Worm (Caenorhabditis elegans) whole organism, L3 larva: ENCODE measurements around the gene ugt-17.

ENCODE experiments used
- ama-1 ChIP-seq: fragments of 150-350 bp; optimal IDR thresholded peaks from 2 replicates; lab custom pipeline; 2018
- ceh-16 ChIP-seq: sonication (generic microtip); optimal IDR thresholded peaks from 2 replicates; lab custom pipeline; 2017; ENCODE audit warnings: missing biosample characterization, missing genetic modification characterization
- elt-2 ChIP-seq: sonication (generic microtip); optimal IDR thresholded peaks from 2 replicates; lab custom pipeline; 2016; ENCODE audit warnings: missing genetic modification reagents, mild to moderate bottlenecking, missing genetic modification characterization, missing compliant biosample characterization
- fkh-2 ChIP-seq: fragments of 150-350 bp; optimal IDR thresholded peaks from 2 replicates; lab custom pipeline; 2014; ENCODE audit warnings: missing biosample characterization, missing genetic modification reagents, missing genetic modification characterization
- jun-1 ChIP-seq: fragments of 150-350 bp; optimal IDR thresholded peaks from 2 replicates; lab custom pipeline; 2014; ENCODE audit warnings: missing biosample characterization, missing genetic modification reagents, missing genetic modification characterization
- lsy-12 ChIP-seq: sonication (generic microtip); optimal IDR thresholded peaks from 2 replicates; lab custom pipeline; 2016; ENCODE audit warnings: mild to moderate bottlenecking, missing genetic modification characterization, missing compliant biosample characterization
- nhr-23 ChIP-seq: fragments of 150-350 bp; optimal IDR thresholded peaks from 2 replicates; lab custom pipeline; 2014; ENCODE audit warnings: missing biosample characterization, missing genetic modification reagents, missing genetic modification characterization
- nhr-28 ChIP-seq: fragments of 150-350 bp; optimal IDR thresholded peaks from 2 replicates; lab custom pipeline; 2014; ENCODE audit warnings: missing biosample characterization, missing genetic modification characterization
- zag-1 ChIP-seq: fragments of 150-350 bp; optimal IDR thresholded peaks from 2 replicates; lab custom pipeline; 2014; ENCODE audit warnings: missing biosample characterization, missing genetic modification characterization
- ztf-11 ChIP-seq: fragments of 150-350 bp; optimal IDR thresholded peaks from 2 replicates; lab custom pipeline; 2014; ENCODE audit warnings: missing biosample characterization, missing genetic modification characterization

DNA sequence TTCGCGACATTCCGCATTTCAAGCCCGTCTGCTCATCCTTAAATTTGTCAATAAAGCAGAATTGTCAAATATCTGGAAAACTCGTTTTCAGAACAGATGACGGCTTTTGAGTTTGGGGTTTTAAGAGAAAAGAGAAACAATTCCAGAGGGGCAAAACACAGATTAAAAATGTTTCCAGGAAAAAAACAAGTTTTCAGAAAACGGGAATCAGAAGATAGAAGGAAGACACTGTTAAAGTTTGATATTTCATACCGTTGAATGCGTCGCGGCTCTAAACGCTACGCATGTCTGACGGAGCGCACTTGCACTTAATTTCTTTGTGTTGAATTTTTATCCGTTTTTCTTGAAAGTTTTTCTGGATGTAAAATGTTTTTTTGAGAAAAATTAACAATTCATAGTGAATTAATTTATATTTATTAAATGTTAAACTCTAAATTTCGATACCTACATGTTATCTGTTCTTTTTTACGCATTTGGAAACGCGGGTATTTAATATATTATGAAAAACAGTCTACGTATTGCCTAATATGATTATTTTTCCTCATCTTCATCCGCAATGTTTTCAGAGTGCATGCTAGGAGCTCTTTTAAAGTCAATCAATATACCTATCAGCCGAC is 29.4 kb upstream of the ugt-17 start, which contains the start of the genes C08B6.18, wdr-20 and C08B6.8:
- no peak for TF ChIP-seq ztf-11 (tag; lab: Kevin White, UChicago)
- no peak for TF ChIP-seq nhr-28 (tag; lab: Kevin White, UChicago)
- TF ChIP-seq jun-1 (tag; lab: Kevin White, UChicago) = no peak
- TF ChIP-seq zag-1 (tag; lab: Kevin White, UChicago) = no peak
- no peak for TF ChIP-seq nhr-23 (tag; lab: Kevin White, UChicago)
- no peak for TF ChIP-seq ceh-16 (tag; lab: Kevin White, UChicago)
- no peak for TF ChIP-seq lsy-12
- TF ChIP-seq elt-2 (tag; lab: Kevin White, UChicago) = no peak
- no peak for TF ChIP-seq ama-1 (lab: Kevin White, UChicago)
- TF ChIP-seq fkh-2 (tag; lab: Kevin White, UChicago) = no peak
